Worm (Caenorhabditis elegans): ENCODE data around the gene clec-140.

ce11 chrII:4696055-4696454 is 23.2 kb downstream of the clec-140 start:
- no peak for TF ChIP-seq daf-12 (tag; optimal IDR thresholded peaks at IDR 0.05)
- TF ChIP-seq skn-1 (tag; optimal IDR thresholded peaks at IDR 0.05) = no peak
- TF ChIP-seq nhr-237 (tag; optimal IDR thresholded peaks at IDR 0.05) = no peak
